Fruit fly (Drosophila melanogaster) whole organism, embryonic: Measurements from ENCODE around the gene Cap-D2.

Source experiments
- C15 ChIP-seq: fragments of 200-800 bp; sonication (Bioruptor generic); IDR thresholded peaks from 3 replicates; pipeline ENCODE4 v1.3.6; 2022; ENCODE audit warnings: missing biosample characterization, missing genetic modification characterization
- CG10209 ChIP-seq: fragments of 200-800 bp; sonication (Bioruptor generic); optimal IDR thresholded peaks from 3 replicates; lab custom pipeline; 2017; ENCODE audit warnings: missing biosample characterization, mild to moderate bottlenecking, missing genetic modification characterization, missing genetic modification reagents
- CG10366 ChIP-seq: fragments of 200-800 bp; sonication (Bioruptor generic); IDR thresholded peaks from 2 replicates; pipeline ENCODE4 v1.3.6; 2022; ENCODE audit warnings: missing biosample characterization, missing genetic modification characterization
- CG10431 ChIP-seq: fragments of 200-800 bp; sonication (Bioruptor generic); optimal IDR thresholded peaks from 3 replicates; lab custom pipeline; 2018; ENCODE audit warnings: missing biosample characterization, mild to moderate bottlenecking, missing genetic modification characterization
- CG10979 ChIP-seq: fragments of 200-800 bp; sonication (Bioruptor generic); optimal IDR thresholded peaks from 2 replicates; lab custom pipeline; 2018; ENCODE audit warnings: missing biosample characterization, mild to moderate bottlenecking, missing genetic modification characterization, moderate library complexity
- CG11398 ChIP-seq: fragments of 200-800 bp; sonication (Bioruptor generic); optimal IDR thresholded peaks from 2 replicates; lab custom pipeline; 2016; ENCODE audit warnings: missing biosample characterization, missing genetic modification characterization
- CG11504 ChIP-seq: fragments of 200-800 bp; sonication (Bioruptor generic); optimal IDR thresholded peaks from 3 replicates; lab custom pipeline; 2019; ENCODE audit warnings: missing biosample characterization, mild to moderate bottlenecking, missing genetic modification characterization, moderate library complexity
- CG11723 ChIP-seq: fragments of 200-800 bp; sonication (Bioruptor generic); optimal IDR thresholded peaks from 2 replicates; lab custom pipeline; 2017; ENCODE audit warnings: missing biosample characterization, mild to moderate bottlenecking, missing genetic modification characterization
- CG12071 ChIP-seq: fragments of 200-800 bp; sonication (Bioruptor generic); optimal IDR thresholded peaks from 3 replicates; lab custom pipeline; 2018; ENCODE audit warnings: missing biosample characterization, mild to moderate bottlenecking, missing genetic modification characterization
- CG15514 ChIP-seq: fragments of 200-800 bp; sonication (Bioruptor generic); optimal IDR thresholded peaks from 3 replicates; lab custom pipeline; 2017; ENCODE audit warnings: missing biosample characterization, missing genetic modification characterization, mild to moderate bottlenecking, moderate library complexity, missing genetic modification reagents
- CG17361 ChIP-seq: fragments of 200-800 bp; sonication (Bioruptor generic); IDR thresholded peaks from 3 replicates; pipeline ENCODE4 v1.3.6; 2022; ENCODE audit warnings: missing biosample characterization, missing genetic modification characterization
- CG30403 ChIP-seq: fragments of 200-800 bp; sonication (Bioruptor generic); optimal IDR thresholded peaks from 3 replicates; lab custom pipeline; 2016; ENCODE audit warnings: missing biosample characterization, missing genetic modification characterization
- CG3407 ChIP-seq: fragments of 200-800 bp; sonication (Bioruptor generic); optimal IDR thresholded peaks from 2 replicates; lab custom pipeline; 2018; ENCODE audit warnings: missing biosample characterization, mild to moderate bottlenecking, missing genetic modification characterization
- CG4328 ChIP-seq: fragments of 200-800 bp; sonication (Bioruptor generic); optimal IDR thresholded peaks from 3 replicates; lab custom pipeline; 2017; ENCODE audit warnings: missing biosample characterization, missing genetic modification reagents, missing genetic modification characterization
- CG4360 ChIP-seq: fragments of 200-800 bp; sonication (Bioruptor generic); IDR thresholded peaks from 2 replicates; pipeline ENCODE4 v1.3.6; 2022; ENCODE audit warnings: missing biosample characterization, missing genetic modification characterization
- CG4820 ChIP-seq: fragments of 200-800 bp; sonication (Bioruptor generic); optimal IDR thresholded peaks from 3 replicates; lab custom pipeline; 2016; ENCODE audit warnings: missing biosample characterization, missing genetic modification characterization
- CG6272 ChIP-seq: fragments of 200-800 bp; sonication (Bioruptor generic); IDR thresholded peaks from 2 replicates; pipeline ENCODE4 v1.3.6; 2022; ENCODE audit warnings: missing biosample characterization, missing genetic modification characterization
- CG7271 ChIP-seq: fragments of 200-800 bp; sonication (Bioruptor generic); optimal IDR thresholded peaks from 2 replicates; lab custom pipeline; 2018; ENCODE audit warnings: missing biosample characterization, mild to moderate bottlenecking, missing genetic modification characterization, moderate library complexity
- CHES-1-like ChIP-seq: fragments of 200-800 bp; sonication (Bioruptor generic); optimal IDR thresholded peaks from 2 replicates; lab custom pipeline; 2016; ENCODE audit warnings: missing biosample characterization, missing genetic modification characterization
- Dek ChIP-seq: fragments of 200-800 bp; sonication (Bioruptor generic); optimal IDR thresholded peaks from 3 replicates; lab custom pipeline; 2019; ENCODE audit warnings: missing biosample characterization, mild to moderate bottlenecking, missing genetic modification characterization, moderate library complexity
- Dip2 ChIP-seq: fragments of 200-800 bp; sonication (Bioruptor generic); IDR thresholded peaks from 2 replicates; pipeline ENCODE4 v1.3.6; 2022; ENCODE audit warnings: missing biosample characterization, missing genetic modification characterization
- Ets97D ChIP-seq: fragments of 200-800 bp; sonication (Bioruptor generic); optimal IDR thresholded peaks from 3 replicates; lab custom pipeline; 2016; ENCODE audit warnings: missing biosample characterization, missing genetic modification characterization
- Fer1 ChIP-seq: fragments of 200-800 bp; sonication (Bioruptor generic); optimal IDR thresholded peaks from 2 replicates; lab custom pipeline; 2017; ENCODE audit warnings: missing biosample characterization, mild to moderate bottlenecking, missing genetic modification characterization
- MTF-1 ChIP-seq: fragments of 200-800 bp; sonication (Bioruptor generic); optimal IDR thresholded peaks from 2 replicates; lab custom pipeline; 2018; ENCODE audit warnings: missing biosample characterization, mild to moderate bottlenecking, missing genetic modification characterization, borderline replicate concordance
- Max ChIP-seq: fragments of 200-800 bp; sonication (Bioruptor generic); optimal IDR thresholded peaks from 2 replicates; lab custom pipeline; 2016; ENCODE audit warnings: missing biosample characterization, mild to moderate bottlenecking, missing genetic modification characterization
- ac ChIP-seq: fragments of 200-800 bp; sonication (Bioruptor generic); optimal IDR thresholded peaks from 3 replicates; lab custom pipeline; 2017; ENCODE audit warnings: missing biosample characterization, mild to moderate bottlenecking, missing genetic modification characterization
- bbx ChIP-seq: fragments of 200-800 bp; sonication (Bioruptor generic); IDR thresholded peaks from 2 replicates; pipeline ENCODE4 v1.3.6; 2022; ENCODE audit warnings: missing biosample characterization, missing genetic modification characterization; ENCODE audit not compliant: partially characterized antibody
- chm ChIP-seq: fragments of 200-800 bp; sonication (Bioruptor generic); IDR thresholded peaks from 2 replicates; pipeline ENCODE4 v1.3.6; 2022; ENCODE audit warnings: missing biosample characterization, missing genetic modification characterization
- dimm ChIP-seq: fragments of 200-800 bp; sonication (Bioruptor generic); IDR thresholded peaks from 2 replicates; pipeline ENCODE4 v1.3.6; 2022; ENCODE audit warnings: missing biosample characterization, missing genetic modification characterization
- en ChIP-seq: fragments of 200-800 bp; sonication (Bioruptor generic); optimal IDR thresholded peaks from 2 replicates; lab custom pipeline; 2016; ENCODE audit warnings: missing biosample characterization, missing genetic modification characterization
- ewg ChIP-seq: fragments of 200-800 bp; sonication (Bioruptor generic); optimal IDR thresholded peaks from 3 replicates; lab custom pipeline; 2017; ENCODE audit warnings: mild to moderate bottlenecking, missing biosample characterization, missing genetic modification reagents, missing genetic modification characterization
- fd102C ChIP-seq: fragments of 200-800 bp; sonication (Bioruptor generic); optimal IDR thresholded peaks from 2 replicates; lab custom pipeline; 2018; ENCODE audit warnings: missing biosample characterization, mild to moderate bottlenecking, missing genetic modification characterization, moderate library complexity
- fd64A ChIP-seq: fragments of 200-800 bp; sonication (Bioruptor generic); optimal IDR thresholded peaks from 3 replicates; lab custom pipeline; 2018; ENCODE audit warnings: missing biosample characterization, mild to moderate bottlenecking, missing genetic modification characterization
- fu2 ChIP-seq: fragments of 200-800 bp; sonication (Bioruptor generic); optimal IDR thresholded peaks from 2 replicates; lab custom pipeline; 2016; ENCODE audit warnings: missing biosample characterization, missing genetic modification characterization
- hb ChIP-seq: fragments of 200-800 bp; sonication (Bioruptor generic); IDR thresholded peaks from 3 replicates; pipeline ENCODE4 v1.3.6; 2022; ENCODE audit warnings: missing biosample characterization, missing genetic modification characterization; ENCODE audit not compliant: partially characterized antibody
- kah ChIP-seq: fragments of 200-800 bp; sonication (Bioruptor generic); optimal IDR thresholded peaks from 2 replicates; lab custom pipeline; 2018; ENCODE audit warnings: missing biosample characterization, mild to moderate bottlenecking, missing genetic modification characterization
- kay ChIP-seq: fragments of 200-800 bp; sonication (Bioruptor generic); optimal IDR thresholded peaks from 2 replicates; lab custom pipeline; 2016; ENCODE audit warnings: missing biosample characterization, missing genetic modification characterization
- knrl ChIP-seq: fragments of 200-800 bp; sonication (Bioruptor generic); IDR thresholded peaks from 3 replicates; pipeline ENCODE4 v1.3.6; 2022; ENCODE audit warnings: missing biosample characterization, missing genetic modification characterization; ENCODE audit not compliant: partially characterized antibody
- lov ChIP-seq, 2 experiments: fragments of 200-800 bp in 1 of 2; fragments of >200 bp in 1 of 2; sonication (Bioruptor generic) in 1 of 2; IDR thresholded peaks in 1 of 2; optimal IDR thresholded peaks in 1 of 2; 2 replicates in 1 of 2; 3 replicates in 1 of 2; pipeline versions ENCODE4 v1.3.6 to Lab custom; 2017 to 2022; ENCODE audit warnings: missing biosample characterization in 1 of 2, missing genetic modification characterization in 1 of 2
- nom ChIP-seq: fragments of 200-800 bp; sonication (Bioruptor generic); optimal IDR thresholded peaks from 2 replicates; lab custom pipeline; 2017; ENCODE audit warnings: missing biosample characterization, missing genetic modification characterization, mild to moderate bottlenecking, moderate library complexity, missing genetic modification reagents
- ranshi ChIP-seq: fragments of 200-800 bp; sonication (Bioruptor generic); IDR thresholded peaks from 2 replicates; pipeline ENCODE4 v1.3.6; 2022; ENCODE audit warnings: missing biosample characterization, missing genetic modification characterization
- rib ChIP-seq: fragments of 200-800 bp; sonication (Bioruptor generic); IDR thresholded peaks from 2 replicates; pipeline ENCODE4 v1.3.6; 2022; ENCODE audit warnings: missing biosample characterization, missing genetic modification characterization
- ro ChIP-seq: fragments of 200-800 bp; sonication (Bioruptor generic); IDR thresholded peaks from 2 replicates; pipeline ENCODE4 v1.3.6; 2022; ENCODE audit warnings: missing biosample characterization, missing genetic modification characterization
- sc ChIP-seq, 3 experiments: fragments of >200 bp in 2 of 3; fragments of 200-800 bp in 1 of 3; sonication (Bioruptor generic) in 1 of 3; optimal IDR thresholded peaks; 2 replicates in 2 of 3; 3 replicates in 1 of 3; lab custom pipeline; 2017; ENCODE audit warnings: mild to moderate bottlenecking in 1 of 3, missing biosample characterization in 1 of 3, missing genetic modification characterization in 1 of 3, missing genetic modification reagents in 1 of 3
- schlank ChIP-seq: fragments of 200-800 bp; sonication (Bioruptor generic); optimal IDR thresholded peaks from 2 replicates; lab custom pipeline; 2018; ENCODE audit warnings: missing biosample characterization, mild to moderate bottlenecking, missing genetic modification characterization
- trh ChIP-seq: fragments of 200-800 bp; sonication (Bioruptor generic); optimal IDR thresholded peaks from 2 replicates; lab custom pipeline; 2016; ENCODE audit warnings: missing biosample characterization, missing genetic modification characterization
- wek ChIP-seq: fragments of 200-800 bp; sonication (Bioruptor generic); optimal IDR thresholded peaks from 3 replicates; lab custom pipeline; 2018; ENCODE audit warnings: missing biosample characterization, mild to moderate bottlenecking, missing genetic modification characterization, moderate library complexity
- wor ChIP-seq: fragments of 200-800 bp; sonication (Bioruptor generic); IDR thresholded peaks from 2 replicates; pipeline ENCODE4 v1.3.6; 2022; ENCODE audit warnings: missing biosample characterization, missing genetic modification characterization

Cap-D2 gene

dm6 chr3R:29716782-29717317 is 41.4 kb downstream of the Cap-D2 start, which contains the start of gene Obp99b (continued):
- TF ChIP-seq CG11504 (tag; lab: Kevin White, UChicago) (peak; percentile 58), CG12071 (peak; percentile 91), CHES-1-like (peak; percentile 41), CG10431 (GFP tag; lab: Kevin White, UChicago) (peak; percentile 87), ranshi (GFP tag; lab: Robert Waterston, UW) (peak; percentile 69), fu2 (peak; percentile 13), rib (no peak), wek (peak; percentile 86), CG4360 (GFP tag; lab: Robert Waterston, UW) (no peak), hb (GFP tag; lab: Robert Waterston, UW) (no peak), CG4328 (GFP tag; lab: Kevin White, UChicago) (peak; percentile 52), nom (GFP tag; lab: Kevin White, UChicago) (peak; percentile 75), bbx (GFP tag; lab: Robert Waterston, UW) (no peak), CG30403 (GFP tag; lab: Kevin White, UChicago) (peak; percentile 18), CG3407 (peak; percentile 76), fd64A (GFP tag; lab: Kevin White, UChicago) (peak; percentile 87), CG7271 (peak; percentile 79), CG10366 (GFP tag; lab: Robert Waterston, UW) (peak; percentile 71), trh (GFP tag; lab: Kevin White, UChicago) (peak; percentile 60), CG4820 (GFP tag; lab: Kevin White, UChicago) (peak; percentile 76), Ets97D (no peak), en (GFP tag; lab: Kevin White, UChicago) (peak; percentile 78), fd102C (GFP tag; lab: Kevin White, UChicago) (peak; percentile 73), knrl (GFP tag; lab: Robert Waterston, UW) (no peak), ro (GFP tag; lab: Robert Waterston, UW) (peak; percentile 45; the same call in 1 of the 2 replicates), kay (GFP tag; lab: Kevin White, UChicago) (no peak), kah (GFP tag; lab: Kevin White, UChicago) (peak; percentile 79), C15 (0 out of 3 replicates have a peak, but pooled peaks have one; percentile 35), Max (peak; percentile 39), wor (GFP tag; lab: Robert Waterston, UW) (peak; percentile 57), Fer1 (no peak), ewg (GFP tag; lab: Kevin White, UChicago) (peak; percentile 80), schlank (tag; lab: Kevin White, UChicago) (peak; percentile 55), ac (GFP tag; lab: Kevin White, UChicago) (peak; percentile 83), sc (optimal IDR thresholded peaks at IDR 0.05; lab: Kevin White, UChicago) (no peak), sc (GFP tag; optimal IDR thresholded peaks at IDR 0.05; lab: Kevin White, UChicago) (peak; percentile 80), chm (GFP tag; lab: Robert Waterston, UW) (peak; percentile 87), CG11723 (GFP tag; lab: Kevin White, UChicago) (peak; percentile 70), CG10979 (tag; lab: Kevin White, UChicago) (peak; percentile 85), CG10209 (GFP tag; lab: Kevin White, UChicago) (peak; percentile 73), dimm (GFP tag; lab: Robert Waterston, UW) (no peak), CG17361 (GFP tag; lab: Robert Waterston, UW) (peak; percentile 39; the same call in 2 of the 3 replicates), CG11398 (GFP tag; lab: Kevin White, UChicago) (peak; percentile 58), MTF-1 (GFP tag; lab: Kevin White, UChicago) (peak; percentile 93), Dek (tag; lab: Kevin White, UChicago) (peak; percentile 6), Dip2 (GFP tag; lab: Robert Waterston, UW) (no peak), CG15514 (GFP tag; lab: Kevin White, UChicago) (peak; percentile 67), lov (optimal IDR thresholded peaks at IDR 0.05; lab: Kevin White, UChicago) (no peak), lov (GFP tag; IDR thresholded peaks at IDR 0.05; lab: Robert Waterston, UW) (peak; percentile 93), CG6272 (no peak)
